Worm (Caenorhabditis elegans) whole organism, midembryonic: Measurements from ENCODE around the gene str-82.

Experiments
- T22C8.4 ChIP-seq: fragments of 200-800 bp; sonication (Bioruptor generic); IDR thresholded peaks from 2 replicates; pipeline ENCODE4 v1.3.6; 2022; ENCODE audit warnings: missing genetic modification characterization, missing compliant biosample characterization
- cog-1 ChIP-seq: sonication (generic microtip); optimal IDR thresholded peaks from 2 replicates; lab custom pipeline; 2016; ENCODE audit warnings: missing genetic modification characterization, missing compliant biosample characterization
- flt-1 ChIP-seq: fragments of 200-800 bp; sonication (Bioruptor generic); IDR thresholded peaks from 2 replicates; pipeline ENCODE4 v1.3.6; 2022; ENCODE audit warnings: missing genetic modification characterization, missing compliant biosample characterization
- klf-2 ChIP-seq: fragments of 200-800 bp; sonication (Bioruptor generic); conservative IDR thresholded peaks from 2 replicates; pipeline ENCODE4 v1.3.6; 2022; ENCODE audit warnings: missing genetic modification reagents, missing genetic modification characterization, missing compliant biosample characterization
- med-1 ChIP-seq: sonication (generic microtip); optimal IDR thresholded peaks from 2 replicates; lab custom pipeline; 2017; ENCODE audit warnings: missing genetic modification characterization, mild to moderate bottlenecking, missing compliant biosample characterization, antibody characterized with exemption, missing genetic modification reagents; ENCODE audit not compliant: insufficient read depth
- ref-1 ChIP-seq: fragments of 200-800 bp; sonication (Bioruptor generic); conservative IDR thresholded peaks from 2 replicates; pipeline ENCODE4 v1.3.6; 2022; ENCODE audit warnings: missing genetic modification reagents, missing genetic modification characterization, missing compliant biosample characterization
- tab-1 ChIP-seq: fragments of 200-800 bp; sonication (Bioruptor generic); IDR thresholded peaks from 2 replicates; pipeline ENCODE4 v1.3.6; 2022; ENCODE audit warnings: missing genetic modification characterization, missing compliant biosample characterization
- ztf-23 ChIP-seq: fragments of 200-800 bp; sonication (Bioruptor generic); IDR thresholded peaks from 2 replicates; pipeline ENCODE4 v1.3.6; 2022; ENCODE audit warnings: missing genetic modification reagents, missing genetic modification characterization, missing compliant biosample characterization
- ztf-29 ChIP-seq: fragments of 200-800 bp; sonication (Bioruptor generic); IDR thresholded peaks from 2 replicates; pipeline ENCODE4 v1.3.6; 2022; ENCODE audit warnings: missing genetic modification reagents, missing genetic modification characterization, missing compliant biosample characterization

The str-82 gene

DNA sequence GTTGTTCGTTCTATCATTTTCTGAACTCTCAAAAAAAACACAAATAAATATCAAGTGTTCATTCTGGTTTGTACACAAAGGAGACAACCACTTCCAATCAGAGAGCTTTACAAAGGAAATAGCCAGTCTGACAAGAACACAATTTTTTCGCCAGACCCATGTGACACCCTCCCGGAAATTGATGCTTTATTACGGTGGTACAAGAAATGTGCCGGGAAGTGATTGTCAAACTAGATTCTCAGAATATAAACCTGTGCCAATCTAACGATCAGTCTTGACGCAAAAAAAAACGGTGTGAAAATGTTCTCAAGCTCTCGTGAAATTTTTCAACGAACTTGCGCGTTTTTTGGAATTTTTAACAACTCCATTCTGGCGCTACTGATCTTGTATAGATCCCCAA, 20.7 kb upstream of the str-82 start, which contains the start of gene str-247:
TSS of gene str-247 (plus strand) at position 301 of the 400 bp plus-strand sequence.
- TF ChIP-seq flt-1 (GFP tag; lab: Robert Waterston, UW) (no peak), ztf-23 (GFP tag; lab: Robert Waterston, UW) (no peak), tab-1 (GFP tag; lab: Robert Waterston, UW) (no peak), T22C8.4 (no peak), ref-1 (GFP tag; lab: Robert Waterston, UW) (no peak), ztf-29 (GFP tag; lab: Robert Waterston, UW) (no peak), klf-2 (GFP tag; lab: Robert Waterston, UW) (no peak), med-1 (GFP tag; lab: Kevin White, UChicago) (no peak), cog-1 (tag; lab: Kevin White, UChicago) (no peak)

DNA sequence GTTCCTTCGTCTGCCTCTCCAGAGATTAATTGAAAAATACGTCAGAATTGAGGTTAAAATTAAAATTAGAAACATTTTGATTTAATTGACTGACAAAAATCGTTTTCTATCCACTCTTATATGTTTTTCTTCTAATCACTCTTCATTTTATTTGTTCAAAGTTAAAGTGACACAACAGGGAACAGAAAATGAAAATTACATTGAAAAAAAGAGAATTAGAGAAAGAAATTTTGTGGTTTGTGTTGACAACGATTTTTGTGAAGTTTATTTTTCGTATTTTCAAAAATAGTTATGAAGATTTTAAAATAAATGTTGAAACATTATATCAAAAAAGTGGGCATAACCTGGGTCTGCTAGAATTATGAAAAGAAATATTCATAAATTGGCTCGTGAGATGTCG, 16.9 kb upstream of the str-82 start, which contains the start of gene cyp-34A5:
TSS of gene cyp-34A5 (minus strand) at position 101 of the 400 bp plus-strand sequence.
- TF ChIP-seq ztf-29 (GFP tag; lab: Robert Waterston, UW) (no peak), cog-1 (tag; lab: Kevin White, UChicago) (no peak), ztf-23 (GFP tag; lab: Robert Waterston, UW) (no peak), T22C8.4 (no peak), flt-1 (GFP tag; lab: Robert Waterston, UW) (no peak), klf-2 (GFP tag; lab: Robert Waterston, UW) (no peak), ref-1 (GFP tag; lab: Robert Waterston, UW) (no peak), tab-1 (GFP tag; lab: Robert Waterston, UW) (no peak), med-1 (GFP tag; lab: Kevin White, UChicago) (no peak)

DNA sequence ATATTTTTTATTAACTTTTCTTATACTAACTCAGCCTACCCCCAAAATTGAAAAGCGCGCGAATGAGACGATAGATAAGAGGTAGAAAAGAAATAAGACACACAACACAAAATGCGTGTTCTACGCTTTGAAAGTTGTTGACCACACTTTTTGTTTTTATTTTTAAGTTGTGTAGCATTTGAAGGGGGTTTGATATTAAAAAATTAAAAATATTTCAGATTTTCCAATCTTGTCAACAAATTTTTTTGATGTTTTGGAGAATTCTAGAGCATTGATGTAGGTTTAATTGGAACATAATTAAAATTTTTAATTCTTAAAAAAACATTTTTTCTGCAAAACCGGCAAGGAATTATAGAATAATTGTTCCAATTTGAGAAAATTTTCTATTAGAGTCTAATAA, 13.2 kb upstream of the str-82 start, which contains the start of gene cyp-34A6:
TSS of gene cyp-34A6 (minus strand) at position 101 of the 400 bp plus-strand sequence.
- TF ChIP-seq ztf-29 (GFP tag; lab: Robert Waterston, UW) (no peak), ztf-23 (GFP tag; lab: Robert Waterston, UW) (no peak), klf-2 (GFP tag; lab: Robert Waterston, UW) (no peak), cog-1 (tag; lab: Kevin White, UChicago) (no peak), med-1 (GFP tag; lab: Kevin White, UChicago) (no peak), flt-1 (GFP tag; lab: Robert Waterston, UW) (no peak)

DNA sequence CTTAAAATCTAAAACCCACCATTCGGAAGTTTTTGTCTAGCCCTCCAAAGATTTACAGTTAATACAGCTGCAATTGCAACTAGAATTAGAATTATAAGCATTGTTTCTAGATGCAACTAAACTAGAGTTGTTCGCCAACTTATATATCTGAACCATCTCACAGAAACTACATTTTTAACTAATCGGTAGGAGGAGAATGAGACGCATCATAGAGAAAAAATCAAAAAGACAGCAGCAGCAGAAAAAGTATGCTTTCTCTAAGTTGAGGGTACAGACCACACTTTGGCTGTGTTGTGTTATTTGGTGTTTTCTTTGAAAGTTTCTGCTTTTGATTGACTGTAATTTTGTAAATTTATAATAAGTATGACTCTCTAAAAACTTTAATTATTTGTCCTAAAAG, 10.7 kb upstream of the str-82 start, which contains the start of gene cyp-34A7:
TSS of gene cyp-34A7 (minus strand) at position 101 of the 400 bp plus-strand sequence.
- TF ChIP-seq cog-1 (tag; lab: Kevin White, UChicago) (no peak), T22C8.4 (no peak), ztf-29 (GFP tag; lab: Robert Waterston, UW) (no peak), tab-1 (GFP tag; lab: Robert Waterston, UW) (no peak), klf-2 (GFP tag; lab: Robert Waterston, UW) (no peak), med-1 (GFP tag; lab: Kevin White, UChicago) (no peak), ref-1 (GFP tag; lab: Robert Waterston, UW) (no peak), flt-1 (GFP tag; lab: Robert Waterston, UW) (no peak), ztf-23 (GFP tag; lab: Robert Waterston, UW) (no peak)

DNA sequence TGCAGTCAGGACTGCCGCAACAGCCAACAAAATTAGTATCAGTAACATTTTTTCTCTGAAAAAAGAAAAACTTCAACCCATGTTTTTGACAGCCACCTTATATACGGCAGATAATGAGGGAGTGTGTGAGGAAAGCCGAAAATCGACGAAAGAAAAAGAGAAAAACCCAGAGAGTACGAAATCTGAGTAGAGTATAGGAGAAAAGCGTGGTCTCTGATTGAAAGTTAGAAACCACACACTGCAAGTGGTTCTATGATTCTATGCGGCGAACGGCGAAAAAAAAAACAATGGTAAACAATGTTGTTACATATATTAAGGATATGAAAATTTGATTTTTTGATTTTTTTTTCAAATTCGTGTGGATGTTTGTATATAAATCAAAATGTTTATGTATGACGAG, 6.7 kb upstream of the str-82 start, which contains the start of gene cyp-34A8:
TSS of gene cyp-34A8 (minus strand) at position 62 of the 400 bp plus-strand sequence.
- no peak for TF ChIP-seq klf-2 (GFP tag; lab: Robert Waterston, UW)
- TF ChIP-seq T22C8.4 = no peak

DNA sequence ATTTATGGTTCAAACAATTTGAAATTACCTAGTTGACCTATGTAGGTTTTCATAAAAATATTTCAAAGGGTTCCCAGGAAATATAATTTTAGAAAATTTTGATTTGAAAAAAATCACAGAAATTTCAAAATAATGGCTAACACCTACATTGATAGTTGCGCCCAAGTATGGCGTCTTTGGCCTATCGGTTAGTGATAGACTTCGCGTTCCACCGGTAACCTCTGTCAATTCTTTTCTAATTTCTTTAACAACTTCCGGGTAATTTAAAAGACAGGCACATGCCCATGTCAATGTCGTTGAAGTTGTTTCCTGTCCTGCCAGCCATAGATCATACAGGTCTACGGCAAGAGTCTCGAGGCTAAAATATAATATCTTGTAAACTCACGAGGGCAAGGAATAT, 5.5 kb upstream of the str-82 start:
- TF ChIP-seq T22C8.4 (no peak), cog-1 (tag; lab: Kevin White, UChicago) (no peak), tab-1 (GFP tag; lab: Robert Waterston, UW) (no peak), ref-1 (GFP tag; lab: Robert Waterston, UW) (no peak), ztf-29 (GFP tag; lab: Robert Waterston, UW) (no peak), klf-2 (GFP tag; lab: Robert Waterston, UW) (no peak), flt-1 (GFP tag; lab: Robert Waterston, UW) (no peak), med-1 (GFP tag; lab: Kevin White, UChicago) (no peak), ztf-23 (GFP tag; lab: Robert Waterston, UW) (no peak)

DNA sequence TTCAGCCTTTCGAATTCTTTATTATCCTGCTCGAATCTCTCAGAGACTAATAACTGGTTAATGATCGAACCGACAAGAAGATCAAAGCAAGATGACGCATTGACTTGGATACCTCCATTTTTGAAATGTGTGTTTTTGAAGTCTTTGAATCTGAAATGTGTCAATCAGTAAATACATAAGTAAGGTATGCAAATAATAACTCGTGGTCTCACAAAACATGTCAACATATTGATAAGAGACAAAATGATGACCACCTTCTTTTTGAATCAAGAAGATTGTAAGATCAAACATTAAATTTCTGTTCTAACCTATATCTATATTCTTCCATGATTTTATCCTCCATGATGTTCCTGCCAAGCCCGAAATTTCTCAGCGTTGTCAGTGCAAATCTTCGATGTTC, 4.8 kb upstream of the str-82 start:
- TF ChIP-seq klf-2 (GFP tag; lab: Robert Waterston, UW) (no peak), flt-1 (GFP tag; lab: Robert Waterston, UW) (no peak), cog-1 (tag; lab: Kevin White, UChicago) (no peak), ztf-23 (GFP tag; lab: Robert Waterston, UW) (no peak), med-1 (GFP tag; lab: Kevin White, UChicago) (no peak), ref-1 (GFP tag; lab: Robert Waterston, UW) (no peak), tab-1 (GFP tag; lab: Robert Waterston, UW) (no peak), T22C8.4 (no peak), ztf-29 (GFP tag; lab: Robert Waterston, UW) (no peak)

DNA sequence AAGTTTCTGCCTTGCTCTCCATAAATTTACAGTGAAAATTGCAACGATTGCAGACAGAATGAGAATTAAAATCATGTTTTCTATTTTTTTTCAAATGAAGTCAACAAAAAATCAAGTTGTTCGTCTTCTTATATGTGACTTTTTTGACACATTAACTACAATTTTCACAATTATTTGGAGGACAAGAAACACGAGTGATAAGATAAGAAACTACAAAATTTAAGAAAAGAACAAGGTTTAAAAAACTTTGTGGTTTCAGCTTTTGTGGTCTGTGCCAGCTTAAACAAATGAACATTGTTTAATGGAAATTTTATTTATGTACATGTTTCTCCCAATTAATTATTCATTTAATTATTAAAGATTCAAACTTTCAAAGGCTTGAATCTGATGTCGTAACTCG, 4.1 kb upstream of the str-82 start, which contains the start of gene cyp-34A9:
TSS of gene cyp-34A9 (minus strand) at position 131 of the 400 bp plus-strand sequence.
- no peak for TF ChIP-seq ztf-23 (GFP tag; lab: Robert Waterston, UW)
- TF ChIP-seq cog-1 (tag; lab: Kevin White, UChicago) = no peak
- TF ChIP-seq T22C8.4 = no peak
- TF ChIP-seq ref-1 (GFP tag; lab: Robert Waterston, UW) = no peak
- no peak for TF ChIP-seq flt-1 (GFP tag; lab: Robert Waterston, UW)
- TF ChIP-seq klf-2 (GFP tag; lab: Robert Waterston, UW) = no peak
- no peak for TF ChIP-seq tab-1 (GFP tag; lab: Robert Waterston, UW)
- TF ChIP-seq med-1 (GFP tag; lab: Kevin White, UChicago) = no peak
- no peak for TF ChIP-seq ztf-29 (GFP tag; lab: Robert Waterston, UW)

DNA sequence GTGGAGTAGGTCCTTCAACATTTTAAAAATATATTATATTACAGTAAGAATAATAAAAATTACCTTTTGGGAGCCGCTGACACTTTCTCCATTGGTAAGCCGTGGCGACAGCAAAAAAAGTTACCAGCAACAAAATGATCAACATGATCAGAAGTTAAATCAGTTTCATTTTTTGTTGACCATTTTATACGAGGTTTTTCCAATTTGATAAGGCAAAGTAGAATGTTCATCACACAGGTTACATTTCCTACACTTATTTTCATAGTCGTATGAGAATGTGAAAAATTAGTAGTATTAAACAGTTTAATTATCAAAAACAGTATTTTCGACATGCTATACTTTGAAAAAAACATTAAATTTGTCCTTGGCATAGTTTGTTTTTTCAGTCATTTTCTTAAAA, 1.6 kb upstream of the str-82 start, which contains the start of gene cyp-34A10:
TSS of gene cyp-34A10 (minus strand) at position 146 of the 400 bp plus-strand sequence.
- TF ChIP-seq ref-1 (GFP tag; lab: Robert Waterston, UW) = no peak
